Worm (Caenorhabditis elegans): Measurements from ENCODE around the gene K11H3.8.

DNA sequence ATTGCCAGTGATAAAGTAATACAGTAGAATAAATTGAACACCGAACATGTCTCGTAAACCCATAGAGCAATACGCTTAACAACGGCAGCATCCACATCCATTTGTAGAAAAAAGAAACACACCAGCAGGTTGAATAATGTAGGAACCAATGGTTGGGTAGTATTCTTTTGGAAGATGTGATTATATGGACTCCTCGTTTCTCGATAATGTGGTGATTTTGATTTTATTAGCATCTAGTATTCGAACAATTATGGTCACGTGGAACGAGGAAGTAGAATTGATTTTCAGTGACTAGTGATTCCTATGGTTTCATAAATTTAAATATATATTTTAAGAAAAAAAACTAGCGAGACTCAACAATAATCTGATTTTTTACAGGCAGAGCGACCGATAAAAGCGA lies 38.5 kb upstream of the K11H3.8 start, which contains the start of gene srxa-10:
- TF ChIP-seq aly-2 (tag; optimal IDR thresholded peaks at IDR 0.05) (no peak), unc-62 (GFP tag; optimal IDR thresholded peaks at IDR 0.05) (no peak), mdl-1 (tag; optimal IDR thresholded peaks at IDR 0.05) (no peak), nhr-28 (tag; optimal IDR thresholded peaks at IDR 0.05) (no peak), ZK546.5 (tag; optimal IDR thresholded peaks at IDR 0.05) (no peak), ama-1 (optimal IDR thresholded peaks at IDR 0.05) (no peak), pqm-1 (tag; optimal IDR thresholded peaks at IDR 0.05) (no peak), nhr-25 (tag; optimal IDR thresholded peaks at IDR 0.05) (no peak)
